Worm (Caenorhabditis elegans): ENCODE results near the gene golg-2.

The golg-2 gene

ce11 chrII:5016977-5017585 lies 22.8 kb downstream of the golg-2 start (continued):
- TF ChIP-seq unc-55 (GFP tag; optimal IDR thresholded peaks at IDR 0.05), result no peak

- TF ChIP-seq che-1 (tag; optimal IDR thresholded peaks at IDR 0.05) (no peak), pat-9 (tag; optimal IDR thresholded peaks at IDR 0.05) (no peak), pha-4 (tag; optimal IDR thresholded peaks at IDR 0.05) (no peak), hlh-6 (tag; optimal IDR thresholded peaks at IDR 0.05) (no peak), ceh-6 (GFP tag; optimal IDR thresholded peaks at IDR 0.05) (no peak), odd-2 (tag; optimal IDR thresholded peaks at IDR 0.05) (no peak), nhr-11 (tag; optimal IDR thresholded peaks at IDR 0.05) (no peak), nfya-1 (tag; optimal IDR thresholded peaks at IDR 0.05) (no peak), ama-1 (optimal IDR thresholded peaks at IDR 0.05) (no peak), ceh-22 (tag; optimal IDR thresholded peaks at IDR 0.05) (no peak), pha-2 (tag; optimal IDR thresholded peaks at IDR 0.05) (no peak), madf-2 (tag; optimal IDR thresholded peaks at IDR 0.05) (no peak), ztf-16 (tag; optimal IDR thresholded peaks at IDR 0.05) (no peak), mec-3 (tag; optimal IDR thresholded peaks at IDR 0.05; ENCODE audit: borderline replicate concordance) (no peak)
Observed at ce11 chrII:5016144-5016543, 23.7 kb downstream of the golg-2 start.

ce11 chrII:5014399-5014798 lies 25.5 kb downstream of the golg-2 start, which contains the start of gene F59A6.2:
TSS of gene F59A6.2 (plus strand) at chrII:5014699.
- TF ChIP-seq K09A11.1 (tag; optimal IDR thresholded peaks at IDR 0.05; ENCODE audit: insufficient read depth) (no peak), lim-6 (tag; optimal IDR thresholded peaks at IDR 0.05) (no peak), ztf-16 (tag; optimal IDR thresholded peaks at IDR 0.05) (no peak), C38D4.7 (GFP tag; optimal IDR thresholded peaks at IDR 0.05) (no peak), unc-42 (tag; optimal IDR thresholded peaks at IDR 0.05) (no peak), sdc-2 (tag; optimal IDR thresholded peaks at IDR 0.05) (no peak), hlh-30 (tag; optimal IDR thresholded peaks at IDR 0.05; ENCODE audit: insufficient read depth) (no peak), eyg-1 (tag; optimal IDR thresholded peaks at IDR 0.05) (no peak), odd-2 (tag; optimal IDR thresholded peaks at IDR 0.05) (no peak), fkh-10 (GFP tag; optimal IDR thresholded peaks at IDR 0.05) (no peak), ets-4 (tag; optimal IDR thresholded peaks at IDR 0.05) (no peak), ceh-30 (tag; optimal IDR thresholded peaks at IDR 0.05) (no peak), nhr-11 (tag; optimal IDR thresholded peaks at IDR 0.05) (no peak), syd-9 (tag; optimal IDR thresholded peaks at IDR 0.05) (no peak), mec-3 (tag; optimal IDR thresholded peaks at IDR 0.05; ENCODE audit: borderline replicate concordance) (no peak), ahr-1 (tag; optimal IDR thresholded peaks at IDR 0.05) (no peak), zip-5 (tag; optimal IDR thresholded peaks at IDR 0.05) (no peak), F13H6.1 (tag; optimal IDR thresholded peaks at IDR 0.05) (no peak), hlh-6 (tag; optimal IDR thresholded peaks at IDR 0.05) (no peak), sox-2 (GFP tag; IDR thresholded peaks at IDR 0.05) (no peak)

ce11 chrII:5011978-5012377 lies 27.9 kb downstream of the golg-2 start, which contains the start of gene F59A6.12:
TSS of gene F59A6.12 (minus strand) at chrII:5012078.
- no peak for TF ChIP-seq dve-1 (tag; optimal IDR thresholded peaks at IDR 0.05)
- TF ChIP-seq npax-4 (tag; optimal IDR thresholded peaks at IDR 0.05), result no peak
- TF ChIP-seq nfya-1 (tag; optimal IDR thresholded peaks at IDR 0.05), result no peak
- no peak for TF ChIP-seq hlh-8 (tag; optimal IDR thresholded peaks at IDR 0.05)
- no peak for TF ChIP-seq zip-5 (tag; optimal IDR thresholded peaks at IDR 0.05)

- TF ChIP-seq nfya-1 (tag; optimal IDR thresholded peaks at IDR 0.05), result no peak
- TF ChIP-seq ttx-3 (tag; optimal IDR thresholded peaks at IDR 0.05), result no peak
- TF ChIP-seq pqm-1 (tag; optimal IDR thresholded peaks at IDR 0.05), result no peak
- no peak for TF ChIP-seq pax-1 (tag; optimal IDR thresholded peaks at IDR 0.05)
- TF ChIP-seq pat-9 (tag; optimal IDR thresholded peaks at IDR 0.05), result no peak
- no peak for TF ChIP-seq fax-1 (tag; optimal IDR thresholded peaks at IDR 0.05)
- no peak for TF ChIP-seq ceh-6 (GFP tag; optimal IDR thresholded peaks at IDR 0.05)
- no peak for TF ChIP-seq ama-1 (optimal IDR thresholded peaks at IDR 0.05)
- TF ChIP-seq fkh-10 (GFP tag; optimal IDR thresholded peaks at IDR 0.05), result no peak
- no peak for TF ChIP-seq ceh-48 (tag; optimal IDR thresholded peaks at IDR 0.05)
- no peak for TF ChIP-seq lim-6 (tag; optimal IDR thresholded peaks at IDR 0.05)
- no peak for TF ChIP-seq ztf-16 (tag; optimal IDR thresholded peaks at IDR 0.05)
- no peak for TF ChIP-seq ceh-2 (tag; optimal IDR thresholded peaks at IDR 0.05)
- TF ChIP-seq K02D7.2 (tag; optimal IDR thresholded peaks at IDR 0.05), result no peak
- no peak for TF ChIP-seq rnt-1 (tag; optimal IDR thresholded peaks at IDR 0.05)
- TF ChIP-seq ceh-14 (tag; optimal IDR thresholded peaks at IDR 0.05), result no peak
- no peak for TF ChIP-seq dve-1 (tag; optimal IDR thresholded peaks at IDR 0.05)
Observed at ce11 chrII:5008033-5008432, 31.9 kb downstream of the golg-2 start, which contains the start of gene F59A6.3. TSS of gene F59A6.3 (plus strand) at chrII:5008333.
